Fruit fly (Drosophila melanogaster): Measurements from ENCODE around the gene mmm.

- no peak for TF ChIP-seq CG7101 (tag; optimal IDR thresholded peaks at IDR 0.05)
- no peak for TF ChIP-seq CG1620 (GFP tag; optimal IDR thresholded peaks at IDR 0.05)
- TF ChIP-seq toe (GFP tag; optimal IDR thresholded peaks at IDR 0.05) = no peak
- TF ChIP-seq CG7045 (GFP tag; optimal IDR thresholded peaks at IDR 0.05) = no peak
- no peak for TF ChIP-seq CG14711 (tag; optimal IDR thresholded peaks at IDR 0.05)
These were observed 28.0 kb downstream of the mmm start for dm6 chr3L:7611229-7611628.

Data from whole organism, adult.